Fruit fly (Drosophila melanogaster) Kc167 (cell line): ENCODE measurements around the gene Ptpmeg.

Experiments
- Myc ChIP-seq: fragments of >200 bp; optimal IDR thresholded peaks from 2 replicates; lab custom pipeline; 2017; ENCODE audit warnings: missing external identifiers
- insv ChIP-seq: fragments of >200 bp; optimal IDR thresholded peaks from 3 replicates; lab custom pipeline; 2018; ENCODE audit warnings: missing external identifiers
- psq ChIP-seq: fragments of >200 bp; optimal IDR thresholded peaks from 2 replicates; lab custom pipeline; 2017; ENCODE audit warnings: missing external identifiers
- ttk ChIP-seq: sonication (Bioruptor generic); optimal IDR thresholded peaks from 2 replicates; lab custom pipeline; 2017; ENCODE audit warnings: missing external identifiers

DNA sequence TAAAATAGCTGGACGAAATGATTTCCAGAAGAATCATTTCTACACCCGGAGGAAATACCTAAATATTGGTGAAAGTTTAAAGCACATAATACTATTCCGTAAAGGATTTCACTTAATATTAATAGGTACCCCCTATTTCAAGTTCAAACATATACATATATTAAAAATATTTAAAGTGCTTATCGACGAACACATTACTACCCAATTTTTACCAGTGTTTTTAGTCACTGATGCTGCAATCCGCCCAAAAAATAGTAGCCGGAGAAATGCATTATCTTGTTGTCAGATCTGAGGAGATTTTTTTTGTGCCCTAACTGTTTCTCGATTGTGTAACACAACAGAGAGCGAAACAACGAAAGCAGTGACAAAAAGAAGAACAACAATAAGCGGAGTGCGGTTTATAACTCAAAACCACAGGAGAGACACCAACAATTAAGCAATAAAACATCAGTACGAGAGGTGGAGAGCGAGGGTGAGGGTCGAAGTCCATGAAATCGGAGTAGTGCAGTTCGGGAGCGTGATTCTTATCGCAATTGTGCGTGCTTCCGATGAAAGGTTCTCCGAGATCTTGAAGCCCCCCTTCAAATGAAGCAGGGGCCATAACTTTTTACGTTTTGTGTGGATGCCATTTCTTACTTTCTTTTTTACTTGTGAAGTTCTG, 53.1 kb downstream of the Ptpmeg start:
- TF ChIP-seq ttk (no peak), insv (lab: Kevin White, UChicago) (no peak), Myc (lab: Kevin White, UChicago) (no peak), psq (lab: Kevin White, UChicago) (no peak)
